Fruit fly (Drosophila melanogaster) whole organism, embryonic: ENCODE measurements around the gene CG13476.

Experiments used
- Abd-B ChIP-seq: fragments of 200-800 bp; sonication (Bioruptor generic); optimal IDR thresholded peaks from 2 replicates; lab custom pipeline; 2018; ENCODE audit warnings: missing biosample characterization, mild to moderate bottlenecking, missing genetic modification characterization, moderate library complexity
- CG10267 ChIP-seq: fragments of 200-800 bp; sonication (Bioruptor generic); optimal IDR thresholded peaks from 2 replicates; lab custom pipeline; 2018; ENCODE audit warnings: missing biosample characterization, mild to moderate bottlenecking, missing genetic modification characterization, moderate library complexity
- CG10431 ChIP-seq: fragments of 200-800 bp; sonication (Bioruptor generic); optimal IDR thresholded peaks from 3 replicates; lab custom pipeline; 2018; ENCODE audit warnings: missing biosample characterization, mild to moderate bottlenecking, missing genetic modification characterization
- CG10565 ChIP-seq: fragments of 200-800 bp; sonication (Bioruptor generic); optimal IDR thresholded peaks from 3 replicates; lab custom pipeline; 2016; ENCODE audit warnings: missing biosample characterization, mild to moderate bottlenecking, missing genetic modification characterization
- CG11456 ChIP-seq: fragments of 200-800 bp; sonication (Bioruptor generic); IDR thresholded peaks from 3 replicates; pipeline ENCODE4 v1.3.6; 2022; ENCODE audit warnings: missing biosample characterization, missing genetic modification characterization
- CG12071 ChIP-seq: fragments of 200-800 bp; sonication (Bioruptor generic); optimal IDR thresholded peaks from 3 replicates; lab custom pipeline; 2018; ENCODE audit warnings: missing biosample characterization, mild to moderate bottlenecking, missing genetic modification characterization
- CG15011 ChIP-seq: fragments of 200-800 bp; sonication (Bioruptor generic); optimal IDR thresholded peaks from 3 replicates; lab custom pipeline; 2018; ENCODE audit warnings: missing biosample characterization, mild to moderate bottlenecking, missing genetic modification characterization
- CG15479 ChIP-seq: fragments of 200-800 bp; sonication (Bioruptor generic); optimal IDR thresholded peaks from 3 replicates; lab custom pipeline; 2019; ENCODE audit warnings: missing biosample characterization, mild to moderate bottlenecking, missing genetic modification characterization, moderate library complexity
- CG18262 ChIP-seq: fragments of 200-800 bp; optimal IDR thresholded peaks from 3 replicates; lab custom pipeline; 2019; ENCODE audit warnings: missing biosample characterization, mild to moderate bottlenecking, missing genetic modification characterization, moderate library complexity
- CG2129 ChIP-seq: fragments of 200-800 bp; sonication (Bioruptor generic); IDR thresholded peaks from 2 replicates; pipeline ENCODE4 v1.3.6; 2022; ENCODE audit warnings: missing biosample characterization, missing genetic modification characterization; ENCODE audit not compliant: partially characterized antibody
- CG2199 ChIP-seq: fragments of 200-800 bp; sonication (Bioruptor generic); IDR thresholded peaks from 3 replicates; pipeline ENCODE4 v1.3.6; 2022; ENCODE audit warnings: missing biosample characterization, missing genetic modification characterization
- CG2875 ChIP-seq: fragments of 200-800 bp; sonication (Bioruptor generic); optimal IDR thresholded peaks from 2 replicates; lab custom pipeline; 2017; ENCODE audit warnings: missing biosample characterization, mild to moderate bottlenecking, missing genetic modification characterization, missing genetic modification reagents
- CG32767 ChIP-seq: fragments of 200-800 bp; sonication (Bioruptor generic); IDR thresholded peaks from 2 replicates; pipeline ENCODE4 v1.3.6; 2022; ENCODE audit warnings: missing biosample characterization, missing genetic modification characterization
- CG34224 ChIP-seq: fragments of 200-800 bp; sonication (Bioruptor generic); IDR thresholded peaks from 3 replicates; pipeline ENCODE4 v1.3.6; 2022; ENCODE audit warnings: missing biosample characterization, missing genetic modification characterization; ENCODE audit not compliant: partially characterized antibody
- CG3995 ChIP-seq: fragments of 200-800 bp; sonication (Bioruptor generic); optimal IDR thresholded peaks from 3 replicates; lab custom pipeline; 2016; ENCODE audit warnings: missing biosample characterization, missing genetic modification characterization
- CG5180 ChIP-seq: fragments of 200-800 bp; sonication (Bioruptor generic); optimal IDR thresholded peaks from 3 replicates; lab custom pipeline; 2017; ENCODE audit warnings: missing biosample characterization, missing genetic modification characterization, mild to moderate bottlenecking, moderate library complexity, missing genetic modification reagents
- Chrac-16 ChIP-seq: fragments of 200-800 bp; sonication (Bioruptor generic); optimal IDR thresholded peaks from 3 replicates; lab custom pipeline; 2016; ENCODE audit warnings: missing biosample characterization, missing genetic modification characterization
- CoRest ChIP-seq: fragments of 200-800 bp; sonication (Bioruptor generic); optimal IDR thresholded peaks from 3 replicates; lab custom pipeline; 2018; ENCODE audit warnings: missing biosample characterization, mild to moderate bottlenecking, missing genetic modification characterization, moderate library complexity
- Dfd ChIP-seq, 2 experiments: fragments of >200 bp; optimal IDR thresholded peaks; 2 replicates each; lab custom pipeline; 2017; ENCODE audit warnings: missing biosample characterization in 2 of 2, missing genetic modification characterization in 2 of 2
- Kr ChIP-seq: fragments of 200-800 bp; sonication (Bioruptor generic); optimal IDR thresholded peaks from 2 replicates; lab custom pipeline; 2017; ENCODE audit warnings: missing biosample characterization, mild to moderate bottlenecking, missing genetic modification characterization
- Myb ChIP-seq: fragments of 200-800 bp; sonication (Bioruptor generic); optimal IDR thresholded peaks from 2 replicates; lab custom pipeline; 2016; ENCODE audit warnings: missing biosample characterization, missing genetic modification characterization
- Nf-YA ChIP-seq: fragments of 200-800 bp; sonication (Bioruptor generic); IDR thresholded peaks from 2 replicates; pipeline ENCODE4 v1.3.6; 2022; ENCODE audit warnings: missing biosample characterization, missing genetic modification characterization
- Poxn ChIP-seq: fragments of 200-800 bp; sonication (Bioruptor generic); IDR thresholded peaks from 2 replicates; pipeline ENCODE4 v1.3.6; 2022; ENCODE audit warnings: missing biosample characterization, missing genetic modification characterization
- Sox100B ChIP-seq: fragments of 200-800 bp; sonication (Bioruptor generic); optimal IDR thresholded peaks from 3 replicates; lab custom pipeline; 2018; ENCODE audit warnings: missing biosample characterization, mild to moderate bottlenecking, missing genetic modification characterization
- Ssrp ChIP-seq: fragments of 200-800 bp; sonication (Bioruptor generic); optimal IDR thresholded peaks from 2 replicates; lab custom pipeline; 2018; ENCODE audit warnings: missing biosample characterization, mild to moderate bottlenecking, missing genetic modification characterization, moderate library complexity
- Xbp1 ChIP-seq: fragments of 200-800 bp; sonication (Bioruptor generic); optimal IDR thresholded peaks from 3 replicates; lab custom pipeline; 2016; ENCODE audit warnings: missing biosample characterization, mild to moderate bottlenecking, missing genetic modification characterization
- cato ChIP-seq: fragments of 200-800 bp; sonication (Bioruptor generic); optimal IDR thresholded peaks from 2 replicates; lab custom pipeline; 2016; ENCODE audit warnings: missing biosample characterization, missing genetic modification characterization, borderline replicate concordance
- cg ChIP-seq: fragments of 200-800 bp; sonication (Bioruptor generic); optimal IDR thresholded peaks from 3 replicates; lab custom pipeline; 2019; ENCODE audit warnings: missing biosample characterization, mild to moderate bottlenecking, missing genetic modification characterization, moderate library complexity
- crol ChIP-seq: fragments of 200-800 bp; sonication (Bioruptor generic); IDR thresholded peaks from 2 replicates; pipeline ENCODE4 v1.3.6; 2022; ENCODE audit warnings: missing biosample characterization, missing genetic modification characterization
- disco-r ChIP-seq: fragments of 200-800 bp; sonication (Bioruptor generic); optimal IDR thresholded peaks from 2 replicates; lab custom pipeline; 2016; ENCODE audit warnings: missing biosample characterization, missing genetic modification characterization
- dmrt11E ChIP-seq: fragments of 200-800 bp; sonication (Bioruptor generic); optimal IDR thresholded peaks from 3 replicates; lab custom pipeline; 2018; ENCODE audit warnings: missing biosample characterization, mild to moderate bottlenecking, missing genetic modification characterization, moderate library complexity
- dpn ChIP-seq, 2 experiments: fragments of 200-800 bp; sonication (Bioruptor generic); optimal IDR thresholded peaks; 3 replicates each; lab custom pipeline; 2016; ENCODE audit warnings: missing biosample characterization in 2 of 2, missing genetic modification characterization in 2 of 2
- ems ChIP-seq: fragments of 200-800 bp; sonication (Bioruptor generic); optimal IDR thresholded peaks from 3 replicates; lab custom pipeline; 2016; ENCODE audit warnings: missing biosample characterization, missing genetic modification characterization
- eve ChIP-seq, 2 experiments: fragments of >200 bp; optimal IDR thresholded peaks; 2 replicates each; lab custom pipeline; 2017; ENCODE audit warnings: missing biosample characterization in 2 of 2, missing genetic modification characterization in 2 of 2
- fd96Cb ChIP-seq: fragments of 200-800 bp; sonication (Bioruptor generic); optimal IDR thresholded peaks from 2 replicates; lab custom pipeline; 2018; ENCODE audit warnings: missing biosample characterization, mild to moderate bottlenecking, missing genetic modification characterization, moderate library complexity
- gcm2 ChIP-seq: fragments of 200-800 bp; sonication (Bioruptor generic); optimal IDR thresholded peaks from 2 replicates; lab custom pipeline; 2016; ENCODE audit warnings: missing biosample characterization, missing genetic modification characterization
- grau ChIP-seq: fragments of 200-800 bp; optimal IDR thresholded peaks from 3 replicates; lab custom pipeline; 2019; ENCODE audit warnings: missing biosample characterization, mild to moderate bottlenecking, missing genetic modification characterization, moderate library complexity
- ham ChIP-seq: fragments of 200-800 bp; sonication (Bioruptor generic); IDR thresholded peaks from 2 replicates; pipeline ENCODE4 v1.3.6; 2022; ENCODE audit warnings: missing biosample characterization, missing genetic modification characterization
- ken ChIP-seq: fragments of 200-800 bp; sonication (Bioruptor generic); IDR thresholded peaks from 3 replicates; pipeline ENCODE4 v1.3.6; 2022; ENCODE audit warnings: missing biosample characterization, missing genetic modification characterization
- oc ChIP-seq: fragments of 200-800 bp; sonication (Bioruptor generic); optimal IDR thresholded peaks from 2 replicates; lab custom pipeline; 2018; ENCODE audit warnings: missing biosample characterization, mild to moderate bottlenecking, missing genetic modification characterization, moderate library complexity
- onecut ChIP-seq: fragments of 200-800 bp; sonication (Bioruptor generic); IDR thresholded peaks from 2 replicates; pipeline ENCODE4 v1.3.6; 2022; ENCODE audit warnings: missing biosample characterization, missing genetic modification characterization
- phol ChIP-seq: fragments of 200-800 bp; sonication (Bioruptor generic); optimal IDR thresholded peaks from 3 replicates; lab custom pipeline; 2018; ENCODE audit warnings: missing biosample characterization, mild to moderate bottlenecking, missing genetic modification characterization, moderate library complexity
- repo ChIP-seq: fragments of 200-800 bp; sonication (Bioruptor generic); optimal IDR thresholded peaks from 2 replicates; lab custom pipeline; 2016; ENCODE audit warnings: missing biosample characterization, missing genetic modification characterization
- schlank ChIP-seq: fragments of 200-800 bp; sonication (Bioruptor generic); optimal IDR thresholded peaks from 2 replicates; lab custom pipeline; 2018; ENCODE audit warnings: missing biosample characterization, mild to moderate bottlenecking, missing genetic modification characterization
- sens ChIP-seq: fragments of 200-800 bp; sonication (Bioruptor generic); peaks from one replicate; lab custom pipeline; 2016; ENCODE audit warnings: missing biosample characterization, missing genetic modification characterization
- sqz ChIP-seq: fragments of 200-800 bp; sonication (Bioruptor generic); optimal IDR thresholded peaks from 3 replicates; lab custom pipeline; 2018; ENCODE audit warnings: missing biosample characterization, mild to moderate bottlenecking, missing genetic modification characterization
- unpg ChIP-seq: fragments of 200-800 bp; sonication (Bioruptor generic); optimal IDR thresholded peaks from 3 replicates; lab custom pipeline; 2018; ENCODE audit warnings: missing biosample characterization, mild to moderate bottlenecking, missing genetic modification characterization, moderate library complexity
- zen2 ChIP-seq: fragments of 200-800 bp; sonication (Bioruptor generic); IDR thresholded peaks from 3 replicates; pipeline ENCODE4 v1.3.6; 2022; ENCODE audit warnings: missing biosample characterization, missing genetic modification characterization; ENCODE audit not compliant: partially characterized antibody
- zf30C ChIP-seq: fragments of 200-800 bp; sonication (Bioruptor generic); optimal IDR thresholded peaks from 3 replicates; lab custom pipeline; 2018; ENCODE audit warnings: missing biosample characterization, mild to moderate bottlenecking, missing genetic modification characterization

Gene CG13476

dm6 chr3L:14661567-14662258, 43.6 kb upstream of the CG13476 start (continued):
- TF ChIP-seq CG10431 (GFP tag; lab: Kevin White, UChicago) (peak; percentile 48), zf30C (GFP tag; lab: Kevin White, UChicago) (peak; percentile 87), sens (GFP tag; lab: Kevin White, UChicago) (peak; percentile 96), CG2875 (peak; percentile 67), Poxn (GFP tag; lab: Robert Waterston, UW) (no peak), Dfd (GFP tag; optimal IDR thresholded peaks at IDR 0.05; lab: Kevin White, UChicago) (no peak), CG12071 (GFP tag; lab: Kevin White, UChicago) (peak; percentile 74), gcm2 (GFP tag; lab: Kevin White, UChicago) (peak; percentile 56), CG18262 (tag; lab: Kevin White, UChicago) (peak; percentile 79), CoRest (tag; lab: Kevin White, UChicago) (peak; percentile 81), Kr (no peak), Abd-B (GFP tag; lab: Kevin White, UChicago) (peak; percentile 56), ham (GFP tag; lab: Robert Waterston, UW) (no peak), repo (peak; percentile 31), schlank (tag; lab: Kevin White, UChicago) (peak; percentile 37), phol (peak; percentile 67), cato (GFP tag; lab: Kevin White, UChicago) (peak; percentile 45), ken (GFP tag; lab: Robert Waterston, UW) (peak; percentile 74; the same call in 2 of the 3 replicates), CG32767 (GFP tag; lab: Robert Waterston, UW) (peak; percentile 75; the same call in 1 of the 2 replicates), CG10267 (tag; lab: Kevin White, UChicago) (peak; percentile 75), Nf-YA (GFP tag; lab: Robert Waterston, UW) (peak; percentile 65), crol (0 out of 2 replicates have a peak, but pooled peaks have one; percentile 16), CG11456 (GFP tag; lab: Robert Waterston, UW) (peak; percentile 79; the same call in 2 of the 3 replicates), Xbp1 (GFP tag; lab: Kevin White, UChicago) (peak; percentile 84), cg (GFP tag; lab: Kevin White, UChicago) (no peak), Sox100B (peak; percentile 71), eve (GFP tag; optimal IDR thresholded peaks at IDR 0.05; lab: Kevin White, UChicago) (peak in 1 of 2 experiments; percentile 92), zen2 (GFP tag; lab: Robert Waterston, UW) (no peak), sqz (GFP tag; lab: Kevin White, UChicago) (peak; percentile 80), fd96Cb (tag; lab: Kevin White, UChicago) (peak; percentile 79), dpn (GFP tag; optimal IDR thresholded peaks at IDR 0.05; lab: Kevin White, UChicago) (peak; percentile 74 to 77), Ssrp (tag; lab: Kevin White, UChicago) (peak; percentile 70), CG10565 (GFP tag; lab: Kevin White, UChicago) (no peak), dmrt11E (peak; percentile 73), disco-r (peak; percentile 58), grau (tag; lab: Kevin White, UChicago) (peak; percentile 72), CG3995 (GFP tag; lab: Kevin White, UChicago) (no peak), CG2199 (GFP tag; lab: Robert Waterston, UW) (no peak), CG5180 (peak; percentile 16), unpg (GFP tag; lab: Kevin White, UChicago) (peak; percentile 81), CG15479 (no peak), oc (peak; percentile 82), CG34224 (no peak), ems (GFP tag; lab: Kevin White, UChicago) (peak; percentile 82), Chrac-16 (GFP tag; lab: Kevin White, UChicago) (peak; percentile 60), Myb (GFP tag; lab: Kevin White, UChicago) (peak; percentile 60), onecut (GFP tag; lab: Robert Waterston, UW) (peak; percentile 75), CG15011 (GFP tag; lab: Kevin White, UChicago) (peak; percentile 50), CG2129 (GFP tag; lab: Robert Waterston, UW) (no peak)
